Worm (Caenorhabditis elegans): ENCODE measurements around the gene C01C4.3.

ce11 chrX:3759345-3759744 lies 62.6 kb downstream of the C01C4.3 start, which contains the start of gene T14G12.6:
- no peak for TF ChIP-seq Y116A8C.19 (tag; optimal IDR thresholded peaks at IDR 0.05; ENCODE audit: borderline replicate concordance)
- no peak for TF ChIP-seq sup-37 (GFP tag; optimal IDR thresholded peaks at IDR 0.05)
- TF ChIP-seq mdl-1 (tag; optimal IDR thresholded peaks at IDR 0.05): no peak
- no peak for TF ChIP-seq nhr-77 (tag; optimal IDR thresholded peaks at IDR 0.05)
- TF ChIP-seq fos-1 (tag; optimal IDR thresholded peaks at IDR 0.05): no peak
- TF ChIP-seq lin-39 (tag; optimal IDR thresholded peaks at IDR 0.05): no peak
- no peak for TF ChIP-seq unc-86 (tag; optimal IDR thresholded peaks at IDR 0.05)
- no peak for TF ChIP-seq ama-1 (optimal IDR thresholded peaks at IDR 0.05)
- no peak for TF ChIP-seq ces-1 (GFP tag; optimal IDR thresholded peaks at IDR 0.05)
- TF ChIP-seq lir-3 (tag; optimal IDR thresholded peaks at IDR 0.05; ENCODE audit: poor library complexity): no peak
- TF ChIP-seq snpc-4 (tag; optimal IDR thresholded peaks at IDR 0.05): no peak
- TF ChIP-seq elt-2 (tag; optimal IDR thresholded peaks at IDR 0.05): no peak
- TF ChIP-seq aly-2 (tag; optimal IDR thresholded peaks at IDR 0.05): no peak
